Worm (Caenorhabditis elegans) whole organism, young adult: ENCODE data around the gene H43I07.4.
A peak's percentile ranks its signal among the peaks of the same experiment; 100 is the strongest.

Source experiments
- Y53G8AR.9 ChIP-seq: fragments of 200-800 bp; sonication (Bioruptor generic); conservative IDR thresholded peaks from 2 replicates; pipeline ENCODE4 v1.3.6; 2022; ENCODE audit warnings: missing genetic modification reagents, missing genetic modification characterization, missing compliant biosample characterization
- Y79H2A.3 ChIP-seq: fragments of 200-800 bp; sonication (Bioruptor generic); conservative IDR thresholded peaks from 2 replicates; pipeline ENCODE4 v1.3.6; 2022; ENCODE audit warnings: missing genetic modification reagents, missing genetic modification characterization, missing compliant biosample characterization
- dpff-1 ChIP-seq: sonication (generic microtip); optimal IDR thresholded peaks from 2 replicates; lab custom pipeline; 2017; ENCODE audit warnings: mild to moderate bottlenecking, missing genetic modification characterization, missing compliant biosample characterization
- dpl-1 ChIP-seq: fragments of 150-350 bp; optimal IDR thresholded peaks from 2 replicates; lab custom pipeline; 2014; ENCODE audit warnings: missing biosample characterization, missing genetic modification reagents, missing genetic modification characterization
- lin-35 ChIP-seq, 3 experiments: fragments of 150-350 bp in 2 of 3; sonication (generic microtip) in 1 of 3; optimal IDR thresholded peaks; 2 replicates each; lab custom pipeline; 2014 to 2018; ENCODE audit warnings: missing biosample characterization in 3 of 3, missing genetic modification characterization in 3 of 3, missing genetic modification reagents in 3 of 3
- mxl-1 ChIP-seq: sonication (generic microtip); optimal IDR thresholded peaks from 2 replicates; lab custom pipeline; 2016; ENCODE audit warnings: missing genetic modification characterization, missing compliant biosample characterization
- rpc-1 ChIP-seq, 2 experiments: fragments of 150-350 bp in 1 of 2; sonication (generic microtip) in 1 of 2; optimal IDR thresholded peaks; 2 replicates each; lab custom pipeline; 2014 to 2018; ENCODE audit warnings: missing biosample characterization in 1 of 2, missing genetic modification characterization in 1 of 2, missing genetic modification reagents in 1 of 2, missing genotype in 1 of 2
- snpc-3.4 ChIP-seq: sonication (generic microtip); optimal IDR thresholded peaks from 2 replicates; lab custom pipeline; 2017; ENCODE audit warnings: missing genetic modification characterization, mild to moderate bottlenecking, missing compliant biosample characterization, antibody characterized with exemption, moderate library complexity, missing genotype, missing genetic modification reagents

- TF ChIP-seq lin-35 (GFP tag; optimal IDR thresholded peaks at IDR 0.05; lab: Kevin White, UChicago) (no peak), rpc-1 (optimal IDR thresholded peaks at IDR 0.05; lab: Kevin White, UChicago) (no peak), rpc-1 (tag; optimal IDR thresholded peaks at IDR 0.05; lab: Kevin White, UChicago) (no peak), dpff-1 (no peak), Y53G8AR.9 (GFP tag; lab: Robert Waterston, UW) (0 out of 2 replicates have a peak, but pooled peaks have one; percentile 27), mxl-1 (tag; lab: Kevin White, UChicago) (no peak), Y79H2A.3 (GFP tag; lab: Robert Waterston, UW) (no peak), snpc-3.4 (tag; lab: Kevin White, UChicago) (no peak), dpl-1 (GFP tag; lab: Kevin White, UChicago) (no peak)
Measured at ce11 chrV:4187144-4187485, 28.8 kb upstream of the H43I07.4 start, which contains the start of gene nhr-114.
